Worm (Caenorhabditis elegans): ENCODE results near the gene F18A12.7.

DNA sequence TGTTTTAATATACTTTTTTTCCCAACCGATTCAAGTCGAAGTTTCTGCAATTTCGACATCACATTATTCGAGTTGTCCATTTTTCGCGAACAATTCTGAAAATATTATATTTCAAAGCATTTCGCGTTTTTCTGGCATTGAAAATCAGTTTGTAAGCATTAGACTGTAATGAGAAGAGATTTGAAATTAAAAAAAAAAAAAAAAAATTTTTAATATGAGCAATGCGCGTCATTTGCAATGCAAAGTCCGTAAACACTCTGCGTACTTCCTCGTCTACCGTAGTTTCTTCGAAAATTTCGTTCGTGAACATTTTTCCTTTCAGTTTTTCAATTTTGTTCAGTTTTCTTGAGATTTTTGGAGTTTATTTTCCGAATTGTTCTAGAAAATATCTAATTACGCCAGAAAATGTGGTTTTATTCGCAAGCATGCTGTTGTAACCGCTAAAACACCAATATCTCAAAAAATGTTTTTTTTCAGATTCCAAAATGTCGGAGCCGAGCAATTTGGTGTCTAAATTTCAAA is 31.1 kb upstream of the F18A12.7 start, which contains the start of the genes C16C8.5 and C16C8.16:
- TF ChIP-seq lin-39 (tag; optimal IDR thresholded peaks at IDR 0.05), result no peak
- TF ChIP-seq unc-130 (tag; optimal IDR thresholded peaks at IDR 0.05), result no peak
- no peak for TF ChIP-seq ceh-82 (tag; optimal IDR thresholded peaks at IDR 0.05)
- TF ChIP-seq nhr-12 (tag; optimal IDR thresholded peaks at IDR 0.05), result no peak
- TF ChIP-seq skn-1 (tag; optimal IDR thresholded peaks at IDR 0.05), result no peak
